Worm (Caenorhabditis elegans) whole organism, L4 larva: ENCODE measurements around the gene pxl-1.

Experiments used
- F10B5.3 ChIP-seq: sonication (generic microtip); optimal IDR thresholded peaks from 2 replicates; lab custom pipeline; 2016; ENCODE audit warnings: mild to moderate bottlenecking, missing genetic modification characterization, missing compliant biosample characterization
- R02D3.7 ChIP-seq: fragments of 150-350 bp; sonication (generic microtip); optimal IDR thresholded peaks from 3 replicates; lab custom pipeline; 2014; ENCODE audit warnings: missing biosample characterization, missing genetic modification characterization
- T20F7.1 ChIP-seq: fragments of 200-800 bp; sonication (Bioruptor generic); optimal IDR thresholded peaks from 2 replicates; lab custom pipeline; 2018; ENCODE audit warnings: mild to moderate bottlenecking, missing genetic modification characterization, missing compliant biosample characterization
- T26A8.4 ChIP-seq: fragments of 200-800 bp; sonication (Bioruptor generic); IDR thresholded peaks from 2 replicates; pipeline ENCODE4 v1.3.6; 2022; ENCODE audit warnings: missing genetic modification characterization, missing compliant biosample characterization
- Y105C5A.15 ChIP-seq: fragments of 200-800 bp; sonication (Bioruptor generic); IDR thresholded peaks from 2 replicates; pipeline ENCODE4 v1.3.6; 2022; ENCODE audit warnings: missing genetic modification characterization, missing compliant biosample characterization
- ZK337.2 ChIP-seq: fragments of 200-800 bp; sonication (Bioruptor generic); IDR thresholded peaks from 2 replicates; pipeline ENCODE4 v1.3.6; 2022; ENCODE audit warnings: missing genetic modification reagents, missing genetic modification characterization, missing compliant biosample characterization
- aha-1 ChIP-seq: fragments of 150-350 bp; peaks from one replicate; lab custom pipeline; 2014; ENCODE audit warnings: missing biosample characterization, missing genetic modification characterization
- aly-2 ChIP-seq: sonication (generic microtip); optimal IDR thresholded peaks from 2 replicates; lab custom pipeline; 2018; ENCODE audit warnings: missing biosample characterization, missing genetic modification characterization
- ama-1 ChIP-seq: fragments of 150-350 bp; optimal IDR thresholded peaks from 2 replicates; lab custom pipeline; 2014; ENCODE audit warnings: inconsistent platforms, mixed read lengths
- arid-1 ChIP-seq: fragments of 200-800 bp; sonication (Bioruptor generic); conservative IDR thresholded peaks from 2 replicates; pipeline ENCODE4 v1.3.6; 2022; ENCODE audit warnings: missing genetic modification reagents, missing genetic modification characterization, missing compliant biosample characterization
- ceh-20 ChIP-seq: fragments of 200-800 bp; sonication (Bioruptor generic); IDR thresholded peaks from 2 replicates; pipeline ENCODE4 v1.3.6; 2022; ENCODE audit warnings: missing genetic modification reagents, missing genetic modification characterization, missing compliant biosample characterization
- ceh-82 ChIP-seq: sonication (generic microtip); optimal IDR thresholded peaks from 2 replicates; lab custom pipeline; 2017; ENCODE audit warnings: missing biosample characterization, missing genetic modification characterization
- cey-2 ChIP-seq: sonication (generic microtip); optimal IDR thresholded peaks from 3 replicates; lab custom pipeline; 2017; ENCODE audit warnings: missing genetic modification characterization, mild to moderate bottlenecking, missing compliant biosample characterization, antibody characterized with exemption, borderline replicate concordance; ENCODE audit not compliant: insufficient read depth
- daf-16 ChIP-seq, 3 experiments: sonication (generic microtip); optimal IDR thresholded peaks; 2 replicates each; lab custom pipeline; 2016 to 2017; ENCODE audit warnings: missing genetic modification characterization in 3 of 3, missing genetic modification reagents in 3 of 3, mild to moderate bottlenecking in 2 of 3, missing compliant biosample characterization in 2 of 3, missing biosample characterization in 1 of 3, moderate library complexity in 1 of 3
- daf-19 ChIP-seq: fragments of 200-800 bp; sonication (Bioruptor generic); conservative IDR thresholded peaks from 2 replicates; pipeline ENCODE4 v1.3.6; 2022; ENCODE audit warnings: missing genetic modification characterization, missing compliant biosample characterization
- daf-8 ChIP-seq: fragments of 200-800 bp; sonication (Bioruptor generic); IDR thresholded peaks from 2 replicates; pipeline ENCODE4 v1.3.6; 2022; ENCODE audit warnings: missing genetic modification characterization, missing compliant biosample characterization
- dmd-9 ChIP-seq: fragments of 200-800 bp; sonication (Bioruptor generic); IDR thresholded peaks from 2 replicates; pipeline ENCODE4 v1.3.6; 2022; ENCODE audit warnings: missing genetic modification reagents, missing genetic modification characterization, missing compliant biosample characterization
- duxl-1 ChIP-seq: sonication (generic microtip); optimal IDR thresholded peaks from 2 replicates; lab custom pipeline; 2016; ENCODE audit warnings: mild to moderate bottlenecking, missing genetic modification characterization, moderate library complexity, missing compliant biosample characterization; ENCODE audit not compliant: poor library complexity
- fkh-10 ChIP-seq: fragments of 150-350 bp; optimal IDR thresholded peaks from 2 replicates; lab custom pipeline; 2014; ENCODE audit warnings: missing biosample characterization, missing genetic modification reagents, missing genetic modification characterization
- hif-1 ChIP-seq, 2 experiments: sonication (generic microtip); optimal IDR thresholded peaks; 2 replicates each; lab custom pipeline; 2016 to 2017; ENCODE audit warnings: missing compliant biosample characterization in 2 of 2, missing genetic modification characterization in 2 of 2, missing genetic modification reagents in 2 of 2, missing genotype in 2 of 2, mild to moderate bottlenecking in 1 of 2
- hlh-11 ChIP-seq: fragments of 200-800 bp; sonication (Bioruptor generic); optimal IDR thresholded peaks from 2 replicates; lab custom pipeline; 2018; ENCODE audit warnings: mild to moderate bottlenecking, missing genetic modification characterization, missing compliant biosample characterization
- hmg-1.1 ChIP-seq: fragments of 200-800 bp; sonication (Bioruptor generic); IDR thresholded peaks from 2 replicates; pipeline ENCODE4 v1.3.6; 2022; ENCODE audit warnings: missing genetic modification reagents, missing genetic modification characterization, missing compliant biosample characterization
- jun-1 ChIP-seq: fragments of 150-350 bp; optimal IDR thresholded peaks from 2 replicates; lab custom pipeline; 2014; ENCODE audit warnings: missing biosample characterization, missing genetic modification reagents, missing genetic modification characterization
- lim-7 ChIP-seq: fragments of 200-800 bp; sonication (Bioruptor generic); IDR thresholded peaks from 2 replicates; pipeline ENCODE4 v1.3.6; 2022; ENCODE audit warnings: missing genetic modification characterization, missing compliant biosample characterization
- lin-1 ChIP-seq: fragments of 200-800 bp; sonication (Bioruptor generic); IDR thresholded peaks from 2 replicates; pipeline ENCODE4 v1.3.6; 2022; ENCODE audit warnings: missing genetic modification reagents, missing genetic modification characterization, missing compliant biosample characterization
- lin-15B ChIP-seq: fragments of 150-350 bp; sonication (generic microtip); optimal IDR thresholded peaks from 3 replicates; lab custom pipeline; 2014; ENCODE audit warnings: missing biosample characterization, missing genetic modification characterization
- lin-39 ChIP-seq: fragments of 150-350 bp; optimal IDR thresholded peaks from 2 replicates; lab custom pipeline; 2014; ENCODE audit warnings: missing biosample characterization, missing genetic modification reagents, missing genetic modification characterization
- madf-9 ChIP-seq: fragments of 200-800 bp; sonication (Bioruptor generic); conservative IDR thresholded peaks from 2 replicates; pipeline ENCODE4 v1.3.6; 2022; ENCODE audit warnings: missing genetic modification reagents, missing genetic modification characterization, missing compliant biosample characterization
- mdl-1 ChIP-seq, 2 experiments: fragments of 150-350 bp in 1 of 2; sonication (generic microtip) in 1 of 2; optimal IDR thresholded peaks; 2 replicates each; lab custom pipeline; 2014 to 2017; ENCODE audit warnings: missing biosample characterization in 2 of 2, missing genetic modification characterization in 2 of 2
- mep-1 ChIP-seq: fragments of 150-350 bp; sonication (generic microtip); optimal IDR thresholded peaks from 3 replicates; lab custom pipeline; 2014; ENCODE audit warnings: missing biosample characterization, missing genetic modification characterization
- mxl-2 ChIP-seq: fragments of 200-800 bp; sonication (Bioruptor generic); conservative IDR thresholded peaks from 2 replicates; pipeline ENCODE4 v1.3.6; 2022; ENCODE audit warnings: missing genetic modification reagents, missing genetic modification characterization, missing compliant biosample characterization
- mxl-3 ChIP-seq: fragments of 200-800 bp; sonication (Bioruptor generic); optimal IDR thresholded peaks from 2 replicates; lab custom pipeline; 2018; ENCODE audit warnings: mild to moderate bottlenecking, missing genetic modification characterization, missing compliant biosample characterization
- nhr-10 ChIP-seq: fragments of 150-350 bp; optimal IDR thresholded peaks from 2 replicates; lab custom pipeline; 2014; ENCODE audit warnings: missing biosample characterization, missing genetic modification characterization
- nhr-102 ChIP-seq: sonication (generic microtip); optimal IDR thresholded peaks from 2 replicates; lab custom pipeline; 2016; ENCODE audit warnings: mild to moderate bottlenecking, missing genetic modification characterization, moderate library complexity, missing compliant biosample characterization
- nhr-111 ChIP-seq: fragments of 200-800 bp; sonication (Bioruptor generic); optimal IDR thresholded peaks from 2 replicates; lab custom pipeline; 2018; ENCODE audit warnings: mild to moderate bottlenecking, missing genetic modification characterization, missing compliant biosample characterization
- nhr-237 ChIP-seq: sonication (generic microtip); optimal IDR thresholded peaks from 2 replicates; lab custom pipeline; 2017; ENCODE audit warnings: missing biosample characterization, missing genetic modification characterization
- nhr-25 ChIP-seq: sonication (generic microtip); optimal IDR thresholded peaks from 2 replicates; lab custom pipeline; 2017; ENCODE audit warnings: missing genetic modification characterization, mild to moderate bottlenecking, missing compliant biosample characterization, antibody characterized with exemption, moderate library complexity, borderline replicate concordance; ENCODE audit not compliant: insufficient read depth
- nhr-28 ChIP-seq: fragments of 150-350 bp; optimal IDR thresholded peaks from 2 replicates; lab custom pipeline; 2014; ENCODE audit warnings: missing biosample characterization, missing genetic modification characterization
- nhr-42 ChIP-seq: fragments of 200-800 bp; sonication (Bioruptor generic); IDR thresholded peaks from 2 replicates; pipeline ENCODE4 v1.3.6; 2022; ENCODE audit warnings: missing genetic modification characterization, missing compliant biosample characterization
- nhr-6 ChIP-seq: fragments of 150-350 bp; optimal IDR thresholded peaks from 2 replicates; lab custom pipeline; 2014; ENCODE audit warnings: missing biosample characterization, missing genetic modification characterization
- pha-4 ChIP-seq, 2 experiments: fragments of 150-350 bp in 1 of 2; fragments of 200-800 bp in 1 of 2; sonication (Bioruptor generic) in 1 of 2; IDR thresholded peaks in 1 of 2; optimal IDR thresholded peaks in 1 of 2; 2 replicates each; pipeline versions ENCODE4 v1.3.6 to Lab custom; 2014 to 2022; ENCODE audit warnings: missing genetic modification characterization in 2 of 2, missing genetic modification reagents in 2 of 2, missing biosample characterization in 1 of 2, missing compliant biosample characterization in 1 of 2
- saeg-2 ChIP-seq: fragments of 200-800 bp; sonication (Bioruptor generic); IDR thresholded peaks from 2 replicates; pipeline ENCODE4 v1.3.6; 2022; ENCODE audit warnings: missing genetic modification reagents, missing genetic modification characterization, missing compliant biosample characterization
- skn-1 ChIP-seq: fragments of 150-350 bp; optimal IDR thresholded peaks from 2 replicates; lab custom pipeline; 2014; ENCODE audit warnings: missing biosample characterization, missing genetic modification characterization
- spr-1 ChIP-seq: sonication (generic microtip); optimal IDR thresholded peaks from 2 replicates; lab custom pipeline; 2016; ENCODE audit warnings: mild to moderate bottlenecking, missing genetic modification characterization, missing compliant biosample characterization
- spr-3 ChIP-seq: fragments of 200-800 bp; sonication (Bioruptor generic); optimal IDR thresholded peaks from 2 replicates; lab custom pipeline; 2018; ENCODE audit warnings: mild to moderate bottlenecking, missing genetic modification characterization, missing compliant biosample characterization
- tra-1 ChIP-seq: fragments of 200-800 bp; sonication (Bioruptor generic); IDR thresholded peaks from 2 replicates; pipeline ENCODE4 v1.3.6; 2022; ENCODE audit warnings: missing genetic modification reagents, missing genetic modification characterization, missing compliant biosample characterization
- zag-1 ChIP-seq: fragments of 150-350 bp; optimal IDR thresholded peaks from 2 replicates; lab custom pipeline; 2014; ENCODE audit warnings: missing biosample characterization, missing genetic modification characterization
- zfp-3 ChIP-seq: fragments of 200-800 bp; sonication (Bioruptor generic); conservative IDR thresholded peaks from 2 replicates; pipeline ENCODE4 v1.3.6; 2022; ENCODE audit warnings: missing genetic modification reagents, missing genetic modification characterization, missing compliant biosample characterization
- zip-2 ChIP-seq: fragments of 150-350 bp; optimal IDR thresholded peaks from 2 replicates; lab custom pipeline; 2014; ENCODE audit warnings: missing biosample characterization, missing genetic modification characterization

Gene pxl-1

DNA sequence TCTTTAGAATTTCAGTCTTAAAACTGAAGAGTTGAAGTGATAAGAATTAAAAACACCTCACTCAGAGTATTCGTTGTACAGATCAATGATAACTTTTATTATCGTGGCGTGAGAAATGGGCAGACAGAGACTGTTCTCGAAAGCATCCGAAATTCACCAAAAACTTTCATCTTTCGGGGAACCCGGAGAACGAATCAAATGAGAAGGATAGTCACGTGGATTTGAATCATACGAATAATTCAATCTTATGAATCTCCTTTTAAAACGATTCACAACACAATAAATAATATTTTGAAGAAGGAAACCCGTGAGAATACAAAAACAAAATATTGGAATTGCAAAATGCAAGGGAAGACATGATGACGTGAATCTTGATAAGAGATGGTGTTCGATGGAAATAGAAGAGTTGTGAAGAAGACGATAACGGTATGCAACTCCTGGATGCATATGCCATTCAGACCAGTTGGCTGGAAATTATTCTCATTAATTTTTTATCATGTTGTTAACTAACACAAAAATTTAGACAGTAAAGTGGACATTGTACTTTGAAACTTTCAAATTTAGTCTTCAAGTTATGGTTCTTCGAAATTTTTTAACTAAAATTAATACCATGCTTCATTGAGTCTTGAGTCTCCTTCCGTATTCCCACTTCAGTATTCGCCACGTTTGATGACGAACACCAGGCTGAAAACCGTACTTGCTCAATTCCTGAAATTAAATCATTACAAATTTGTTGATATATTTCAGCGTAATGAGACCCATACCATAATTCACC, 18.8 kb downstream of the pxl-1 start (continued):
- TF ChIP-seq lin-15B (tag; lab: Kevin White, UChicago) (no peak), spr-1 (no peak), aly-2 (tag; lab: Kevin White, UChicago) (no peak), cey-2 (no peak), jun-1 (no peak), ama-1 (lab: Kevin White, UChicago) (no peak), zip-2 (tag; lab: Kevin White, UChicago) (no peak), nhr-28 (tag; lab: Kevin White, UChicago) (peak; percentile 57), ceh-82 (tag; lab: Kevin White, UChicago) (no peak), T20F7.1 (no peak), mep-1 (peak; percentile 34), lin-39 (tag; lab: Kevin White, UChicago) (no peak), madf-9 (no peak), pha-4 (GFP tag; IDR thresholded peaks at IDR 0.05; lab: Robert Waterston, UW) (no peak), pha-4 (tag; optimal IDR thresholded peaks at IDR 0.05; lab: Kevin White, UChicago) (no peak), hlh-11 (peak; percentile 65), hmg-1.1 (GFP tag; lab: Robert Waterston, UW) (0 out of 2 replicates have a peak, but pooled peaks have one; percentile 12), F10B5.3 (tag; lab: Kevin White, UChicago) (no peak), ZK337.2 (no peak), ceh-20 (GFP tag; lab: Robert Waterston, UW) (no peak), nhr-6 (tag; lab: Kevin White, UChicago) (no peak), zag-1 (tag; lab: Kevin White, UChicago) (no peak), spr-3 (GFP tag; lab: Kevin White, UChicago) (no peak), lin-1 (GFP tag; lab: Robert Waterston, UW) (no peak), mxl-2 (GFP tag; lab: Robert Waterston, UW) (no peak), duxl-1 (tag; lab: Kevin White, UChicago) (no peak), skn-1 (tag; lab: Kevin White, UChicago) (no peak), fkh-10 (GFP tag; lab: Kevin White, UChicago) (no peak), aha-1 (tag; lab: Kevin White, UChicago) (peak; percentile 78), lim-7 (no peak), daf-8 (GFP tag; lab: Robert Waterston, UW) (no peak), arid-1 (no peak), T26A8.4 (GFP tag; lab: Robert Waterston, UW) (no peak), hif-1 (tag; optimal IDR thresholded peaks at IDR 0.05; lab: Kevin White, UChicago) (no peak), daf-16 (GFP tag; optimal IDR thresholded peaks at IDR 0.05; lab: Kevin White, UChicago) (no peak), daf-16 (tag; optimal IDR thresholded peaks at IDR 0.05; lab: Kevin White, UChicago) (peak; percentile 61), nhr-237 (no peak), nhr-10 (no peak), mxl-3 (GFP tag; lab: Kevin White, UChicago) (no peak), nhr-42 (GFP tag; lab: Robert Waterston, UW) (no peak), nhr-25 (tag; lab: Kevin White, UChicago) (no peak), mdl-1 (tag; optimal IDR thresholded peaks at IDR 0.05; lab: Kevin White, UChicago) (no peak), zfp-3 (GFP tag; lab: Robert Waterston, UW) (no peak), daf-19 (GFP tag; lab: Robert Waterston, UW) (no peak), tra-1 (no peak), nhr-102 (tag; lab: Kevin White, UChicago) (no peak), saeg-2 (GFP tag; lab: Robert Waterston, UW) (no peak), Y105C5A.15 (GFP tag; lab: Robert Waterston, UW) (no peak), nhr-111 (GFP tag; lab: Kevin White, UChicago) (no peak), R02D3.7 (no peak), dmd-9 (no peak)
